Fruit fly (Drosophila melanogaster) whole organism, embryonic: Measurements from ENCODE around the gene CG33687.
A peak's percentile ranks its signal among the peaks of the same experiment; 100 is the strongest.

Source experiments
- Aef1 ChIP-seq: fragments of 200-800 bp; sonication (Bioruptor generic); IDR thresholded peaks from 3 replicates; pipeline ENCODE4 v1.3.6; 2022; ENCODE audit warnings: missing biosample characterization, missing genetic modification characterization
- BEAF-32 ChIP-seq: fragments of 200-800 bp; sonication (Bioruptor generic); optimal IDR thresholded peaks from 3 replicates; lab custom pipeline; 2017; ENCODE audit warnings: missing biosample characterization, missing genetic modification characterization, mild to moderate bottlenecking, moderate library complexity, missing genetic modification reagents
- CG10209 ChIP-seq: fragments of 200-800 bp; sonication (Bioruptor generic); optimal IDR thresholded peaks from 3 replicates; lab custom pipeline; 2017; ENCODE audit warnings: missing biosample characterization, mild to moderate bottlenecking, missing genetic modification characterization, missing genetic modification reagents
- CG10321 ChIP-seq: fragments of 200-800 bp; sonication (Bioruptor generic); IDR thresholded peaks from 2 replicates; pipeline ENCODE4 v1.3.6; 2022; ENCODE audit warnings: missing biosample characterization, missing genetic modification characterization
- CG11696 ChIP-seq: fragments of 200-800 bp; sonication (Bioruptor generic); IDR thresholded peaks from 2 replicates; pipeline ENCODE4 v1.3.6; 2022; ENCODE audit warnings: missing biosample characterization, missing genetic modification characterization
- CG12236 ChIP-seq: fragments of 200-800 bp; sonication (Bioruptor generic); optimal IDR thresholded peaks from 2 replicates; lab custom pipeline; 2016; ENCODE audit warnings: missing biosample characterization, missing genetic modification characterization
- CG17186 ChIP-seq: fragments of 200-800 bp; sonication (Bioruptor generic); optimal IDR thresholded peaks from 3 replicates; lab custom pipeline; 2017; ENCODE audit warnings: missing biosample characterization, missing genetic modification reagents, missing genetic modification characterization
- CG17802 ChIP-seq: fragments of 200-800 bp; sonication (Bioruptor generic); optimal IDR thresholded peaks from 2 replicates; lab custom pipeline; 2018; ENCODE audit warnings: missing biosample characterization, mild to moderate bottlenecking, missing genetic modification characterization, moderate library complexity
- CG2875 ChIP-seq: fragments of 200-800 bp; sonication (Bioruptor generic); optimal IDR thresholded peaks from 2 replicates; lab custom pipeline; 2017; ENCODE audit warnings: missing biosample characterization, mild to moderate bottlenecking, missing genetic modification characterization, missing genetic modification reagents
- CG31388 ChIP-seq: fragments of 200-800 bp; sonication (Bioruptor generic); optimal IDR thresholded peaks from 2 replicates; lab custom pipeline; 2016; ENCODE audit warnings: missing biosample characterization, missing genetic modification characterization
- CG33557 ChIP-seq: fragments of 200-800 bp; sonication (Bioruptor generic); optimal IDR thresholded peaks from 2 replicates; lab custom pipeline; 2019; ENCODE audit warnings: missing biosample characterization, mild to moderate bottlenecking, missing genetic modification characterization, moderate library complexity
- CG4282 ChIP-seq: fragments of 200-800 bp; sonication (Bioruptor generic); optimal IDR thresholded peaks from 2 replicates; lab custom pipeline; 2016; ENCODE audit warnings: missing biosample characterization, missing genetic modification characterization
- CG43689 ChIP-seq: fragments of 200-800 bp; sonication (Bioruptor generic); IDR thresholded peaks from 2 replicates; pipeline ENCODE4 v1.3.6; 2022; ENCODE audit warnings: missing biosample characterization, missing genetic modification characterization
- CG6813 ChIP-seq: fragments of 200-800 bp; sonication (Bioruptor generic); optimal IDR thresholded peaks from 2 replicates; lab custom pipeline; 2017; ENCODE audit warnings: missing biosample characterization, missing genetic modification characterization, mild to moderate bottlenecking, moderate library complexity, missing genetic modification reagents
- CG7372 ChIP-seq: fragments of 200-800 bp; sonication (Bioruptor generic); IDR thresholded peaks from 2 replicates; pipeline ENCODE4 v1.3.6; 2022; ENCODE audit warnings: missing biosample characterization, missing genetic modification characterization
- CG8089 ChIP-seq: fragments of 200-800 bp; sonication (Bioruptor generic); optimal IDR thresholded peaks from 3 replicates; lab custom pipeline; 2016; ENCODE audit warnings: missing biosample characterization, missing genetic modification characterization
- CG9817 ChIP-seq: fragments of 200-800 bp; sonication (Bioruptor generic); optimal IDR thresholded peaks from 2 replicates; lab custom pipeline; 2018; ENCODE audit warnings: missing biosample characterization, mild to moderate bottlenecking, missing genetic modification characterization, moderate library complexity
- CoRest ChIP-seq: fragments of 200-800 bp; sonication (Bioruptor generic); optimal IDR thresholded peaks from 3 replicates; lab custom pipeline; 2018; ENCODE audit warnings: missing biosample characterization, mild to moderate bottlenecking, missing genetic modification characterization, moderate library complexity
- Deaf1 ChIP-seq: fragments of 200-800 bp; optimal IDR thresholded peaks from 3 replicates; lab custom pipeline; 2019; ENCODE audit warnings: missing biosample characterization, mild to moderate bottlenecking, missing genetic modification characterization, moderate library complexity
- Dek ChIP-seq: fragments of 200-800 bp; sonication (Bioruptor generic); optimal IDR thresholded peaks from 3 replicates; lab custom pipeline; 2019; ENCODE audit warnings: missing biosample characterization, mild to moderate bottlenecking, missing genetic modification characterization, moderate library complexity
- Hr3 ChIP-seq: fragments of 200-800 bp; sonication (Bioruptor generic); optimal IDR thresholded peaks from 3 replicates; lab custom pipeline; 2016; ENCODE audit warnings: missing biosample characterization, missing genetic modification characterization
- Mad ChIP-seq: fragments of 200-800 bp; sonication (Bioruptor generic); optimal IDR thresholded peaks from 2 replicates; lab custom pipeline; 2016; ENCODE audit warnings: missing biosample characterization, missing genetic modification characterization
- NK7.1 ChIP-seq: fragments of 200-800 bp; sonication (Bioruptor generic); optimal IDR thresholded peaks from 3 replicates; lab custom pipeline; 2016; ENCODE audit warnings: missing biosample characterization, missing genetic modification characterization
- Optix ChIP-seq: fragments of 200-800 bp; sonication (Bioruptor generic); IDR thresholded peaks from 3 replicates; pipeline ENCODE4 v1.3.6; 2022; ENCODE audit warnings: missing biosample characterization, missing genetic modification characterization
- Pdp1 ChIP-seq, 2 experiments: fragments of 200-800 bp; sonication (Bioruptor generic); optimal IDR thresholded peaks; 3 replicates each; lab custom pipeline; 2016; ENCODE audit warnings: missing biosample characterization in 2 of 2, missing genetic modification characterization in 2 of 2, mild to moderate bottlenecking in 1 of 2, moderate library complexity in 1 of 2
- Ravus ChIP-seq: fragments of 200-800 bp; sonication (Bioruptor generic); IDR thresholded peaks from 2 replicates; pipeline ENCODE4 v1.3.6; 2022; ENCODE audit warnings: missing biosample characterization, missing genetic modification characterization
- Sox100B ChIP-seq: fragments of 200-800 bp; sonication (Bioruptor generic); optimal IDR thresholded peaks from 3 replicates; lab custom pipeline; 2018; ENCODE audit warnings: missing biosample characterization, mild to moderate bottlenecking, missing genetic modification characterization
- Tbp ChIP-seq: fragments of >200 bp; optimal IDR thresholded peaks from 2 replicates; lab custom pipeline; 2018; ENCODE audit warnings: missing biosample characterization, missing genetic modification characterization
- Trl ChIP-seq, 3 experiments: fragments of >200 bp in 2 of 3; fragments of 200-800 bp in 1 of 3; sonication (Bioruptor generic) in 1 of 3; optimal IDR thresholded peaks; 2 replicates in 1 of 3; 3 replicates in 2 of 3; lab custom pipeline; 2016 to 2017; ENCODE audit warnings: missing biosample characterization in 1 of 3, missing genetic modification characterization in 1 of 3
- Xbp1 ChIP-seq: fragments of 200-800 bp; sonication (Bioruptor generic); optimal IDR thresholded peaks from 3 replicates; lab custom pipeline; 2016; ENCODE audit warnings: missing biosample characterization, mild to moderate bottlenecking, missing genetic modification characterization
- ara ChIP-seq: fragments of 200-800 bp; sonication (Bioruptor generic); IDR thresholded peaks from 2 replicates; pipeline ENCODE4 v1.3.6; 2022; ENCODE audit warnings: missing biosample characterization, missing genetic modification characterization
- ash1 ChIP-seq: fragments of 200-800 bp; sonication (Bioruptor generic); optimal IDR thresholded peaks from 2 replicates; lab custom pipeline; 2018; ENCODE audit warnings: missing biosample characterization, mild to moderate bottlenecking, missing genetic modification characterization
- br ChIP-seq: fragments of >200 bp; optimal IDR thresholded peaks from 2 replicates; lab custom pipeline; 2017
- dmrt99B ChIP-seq: fragments of 200-800 bp; sonication (Bioruptor generic); optimal IDR thresholded peaks from 2 replicates; lab custom pipeline; 2018; ENCODE audit warnings: missing biosample characterization, mild to moderate bottlenecking, missing genetic modification characterization, moderate library complexity
- dysf ChIP-seq: fragments of 200-800 bp; sonication (Bioruptor generic); IDR thresholded peaks from 3 replicates; pipeline ENCODE4 v1.3.6; 2022; ENCODE audit warnings: missing biosample characterization, missing genetic modification characterization
- gfzf ChIP-seq: fragments of 200-800 bp; sonication (Bioruptor generic); optimal IDR thresholded peaks from 2 replicates; lab custom pipeline; 2016; ENCODE audit warnings: missing biosample characterization, mild to moderate bottlenecking, missing genetic modification characterization, moderate library complexity
- ind ChIP-seq: fragments of 200-800 bp; sonication (Bioruptor generic); optimal IDR thresholded peaks from 3 replicates; lab custom pipeline; 2016; ENCODE audit warnings: missing biosample characterization, missing genetic modification characterization
- kni ChIP-seq: fragments of 200-800 bp; sonication (Bioruptor generic); optimal IDR thresholded peaks from 3 replicates; lab custom pipeline; 2017; ENCODE audit warnings: mild to moderate bottlenecking, missing biosample characterization, missing genetic modification reagents, missing genetic modification characterization
- org-1 ChIP-seq: fragments of 200-800 bp; sonication (Bioruptor generic); optimal IDR thresholded peaks from 2 replicates; lab custom pipeline; 2017; ENCODE audit warnings: missing biosample characterization, missing genetic modification characterization
- peb ChIP-seq: fragments of 200-800 bp; sonication (Bioruptor generic); IDR thresholded peaks from 2 replicates; pipeline ENCODE4 v1.3.6; 2022; ENCODE audit warnings: missing biosample characterization, missing genetic modification characterization
- prd ChIP-seq, 3 experiments: fragments of >200 bp in 2 of 3; fragments of 200-800 bp in 1 of 3; sonication (Bioruptor generic) in 1 of 3; optimal IDR thresholded peaks in 2 of 3; IDR thresholded peaks in 1 of 3; 2 replicates in 2 of 3; 3 replicates in 1 of 3; pipeline versions ENCODE4 v1.3.6 to Lab custom; 2017 to 2022; ENCODE audit warnings: missing biosample characterization in 1 of 3, missing genetic modification characterization in 1 of 3
- ranshi ChIP-seq: fragments of 200-800 bp; sonication (Bioruptor generic); IDR thresholded peaks from 2 replicates; pipeline ENCODE4 v1.3.6; 2022; ENCODE audit warnings: missing biosample characterization, missing genetic modification characterization
- sd ChIP-seq: fragments of 200-800 bp; sonication (Bioruptor generic); optimal IDR thresholded peaks from 3 replicates; lab custom pipeline; 2018; ENCODE audit warnings: missing biosample characterization, mild to moderate bottlenecking, missing genetic modification characterization, moderate library complexity
- sna ChIP-seq: fragments of 200-800 bp; sonication (Bioruptor generic); IDR thresholded peaks from 2 replicates; pipeline ENCODE4 v1.3.6; 2022; ENCODE audit warnings: missing biosample characterization, missing genetic modification characterization; ENCODE audit not compliant: partially characterized antibody
- tin ChIP-seq: fragments of 200-800 bp; sonication (Bioruptor generic); optimal IDR thresholded peaks from 3 replicates; lab custom pipeline; 2016; ENCODE audit warnings: missing biosample characterization, missing genetic modification characterization
- ttk ChIP-seq: fragments of 200-800 bp; sonication (Bioruptor generic); IDR thresholded peaks from 2 replicates; pipeline ENCODE4 v2.1.2; 2022; ENCODE audit warnings: missing biosample characterization, missing genetic modification characterization
- wdn ChIP-seq: fragments of 200-800 bp; sonication (Bioruptor generic); IDR thresholded peaks from 2 replicates; pipeline ENCODE4 v1.3.6; 2022; ENCODE audit warnings: missing biosample characterization, missing genetic modification characterization
- zen2 ChIP-seq: fragments of 200-800 bp; sonication (Bioruptor generic); IDR thresholded peaks from 3 replicates; pipeline ENCODE4 v1.3.6; 2022; ENCODE audit warnings: missing biosample characterization, missing genetic modification characterization; ENCODE audit not compliant: partially characterized antibody
- zfh1 ChIP-seq: fragments of 200-800 bp; sonication (Bioruptor generic); IDR thresholded peaks from 3 replicates; pipeline ENCODE4 v1.3.6; 2022; ENCODE audit warnings: missing biosample characterization, missing genetic modification characterization

Gene CG33687

dm6 chr3L:16211156-16211935, 13.7 kb downstream of the CG33687 start (continued):
- TF ChIP-seq Xbp1 (GFP tag; lab: Kevin White, UChicago) (no peak), kni (GFP tag; lab: Kevin White, UChicago) (no peak), peb (no peak), Ravus (GFP tag; lab: Robert Waterston, UW) (no peak), CG11696 (no peak), CG17802 (tag; lab: Kevin White, UChicago) (no peak), CG10321 (GFP tag; lab: Robert Waterston, UW) (peak; percentile 82), CG33557 (GFP tag; lab: Kevin White, UChicago) (no peak), Tbp (GFP tag; lab: Kevin White, UChicago) (no peak), ttk (GFP tag; lab: Robert Waterston, UW) (no peak), Optix (GFP tag; lab: Robert Waterston, UW) (0 out of 3 replicates have a peak, but pooled peaks have one; percentile 7), CG31388 (GFP tag; lab: Kevin White, UChicago) (no peak), NK7.1 (no peak), sd (tag; lab: Kevin White, UChicago) (peak; percentile 23), BEAF-32 (GFP tag; lab: Kevin White, UChicago) (no peak), sna (GFP tag; lab: Robert Waterston, UW) (no peak), Deaf1 (tag; lab: Kevin White, UChicago) (peak; percentile 10), CoRest (tag; lab: Kevin White, UChicago) (peak; percentile 31), CG6813 (no peak), Pdp1 (GFP tag; optimal IDR thresholded peaks at IDR 0.05; lab: Kevin White, UChicago) (no peak), CG12236 (GFP tag; lab: Kevin White, UChicago) (no peak), Trl (optimal IDR thresholded peaks at IDR 0.05; lab: Kevin White, UChicago) (peak in 1 of 2 experiments; percentile 17), Trl (GFP tag; optimal IDR thresholded peaks at IDR 0.05; lab: Kevin White, UChicago) (no peak), zfh1 (GFP tag; lab: Robert Waterston, UW) (no peak), CG10209 (GFP tag; lab: Kevin White, UChicago) (no peak), Mad (GFP tag; lab: Kevin White, UChicago) (no peak), ind (GFP tag; lab: Kevin White, UChicago) (no peak), wdn (GFP tag; lab: Robert Waterston, UW) (no peak), Hr3 (GFP tag; lab: Kevin White, UChicago) (peak; percentile 12), dysf (GFP tag; lab: Robert Waterston, UW) (no peak), CG43689 (no peak), gfzf (no peak), Dek (no peak), tin (no peak), zen2 (GFP tag; lab: Robert Waterston, UW) (no peak), CG2875 (GFP tag; lab: Kevin White, UChicago) (no peak), br (lab: Kevin White, UChicago) (no peak), CG17186 (GFP tag; lab: Kevin White, UChicago) (no peak), org-1 (no peak), prd (optimal IDR thresholded peaks at IDR 0.05; lab: Kevin White, UChicago) (no peak), prd (GFP tag; IDR thresholded peaks at IDR 0.05; lab: Robert Waterston, UW) (0 out of 3 replicates have a peak, but pooled peaks have one; percentile 15), CG8089 (GFP tag; lab: Kevin White, UChicago) (no peak), CG4282 (GFP tag; lab: Kevin White, UChicago) (no peak), Aef1 (GFP tag; lab: Robert Waterston, UW) (no peak), ara (GFP tag; lab: Robert Waterston, UW) (no peak), ranshi (GFP tag; lab: Robert Waterston, UW) (no peak), CG9817 (tag; lab: Kevin White, UChicago) (no peak), ash1 (no peak), CG7372 (GFP tag; lab: Robert Waterston, UW) (no peak), Sox100B (GFP tag; lab: Kevin White, UChicago) (peak; percentile 25), dmrt99B (peak; percentile 61)
